Fruit fly (Drosophila melanogaster) whole organism, embryonic: ENCODE results near the gene CG13896.

Experiments
- CG10147 ChIP-seq: fragments of 200-800 bp; sonication (Bioruptor generic); optimal IDR thresholded peaks from 2 replicates; lab custom pipeline; 2019; ENCODE audit warnings: missing biosample characterization, mild to moderate bottlenecking, missing genetic modification characterization, moderate library complexity
- CG10366 ChIP-seq: fragments of 200-800 bp; sonication (Bioruptor generic); IDR thresholded peaks from 2 replicates; pipeline ENCODE4 v1.3.6; 2022; ENCODE audit warnings: missing biosample characterization, missing genetic modification characterization
- CG10431 ChIP-seq: fragments of 200-800 bp; sonication (Bioruptor generic); optimal IDR thresholded peaks from 3 replicates; lab custom pipeline; 2018; ENCODE audit warnings: missing biosample characterization, mild to moderate bottlenecking, missing genetic modification characterization
- CG10654 ChIP-seq: fragments of 200-800 bp; sonication (Bioruptor generic); optimal IDR thresholded peaks from 2 replicates; lab custom pipeline; 2016; ENCODE audit warnings: missing biosample characterization, missing genetic modification characterization
- CG10959 ChIP-seq: fragments of 200-800 bp; sonication (Bioruptor generic); IDR thresholded peaks from 2 replicates; pipeline ENCODE4 v1.3.6; 2022; ENCODE audit warnings: missing biosample characterization, missing genetic modification characterization
- CG12659 ChIP-seq: fragments of 200-800 bp; sonication (Bioruptor generic); optimal IDR thresholded peaks from 3 replicates; lab custom pipeline; 2017; ENCODE audit warnings: mild to moderate bottlenecking, missing biosample characterization, missing genetic modification reagents, missing genetic modification characterization
- CG12744 ChIP-seq: fragments of 200-800 bp; sonication (Bioruptor generic); optimal IDR thresholded peaks from 2 replicates; lab custom pipeline; 2016; ENCODE audit warnings: missing biosample characterization, missing genetic modification characterization
- CG2678 ChIP-seq: fragments of 200-800 bp; sonication (Bioruptor generic); optimal IDR thresholded peaks from 3 replicates; lab custom pipeline; 2019; ENCODE audit warnings: missing biosample characterization, mild to moderate bottlenecking, missing genetic modification characterization, moderate library complexity
- CG31441 ChIP-seq: fragments of 200-800 bp; sonication (Bioruptor generic); IDR thresholded peaks from 2 replicates; pipeline ENCODE4 v1.3.6; 2022; ENCODE audit warnings: missing biosample characterization, missing genetic modification characterization
- CG32772 ChIP-seq: fragments of 200-800 bp; sonication (Bioruptor generic); IDR thresholded peaks from 2 replicates; pipeline ENCODE4 v1.3.6; 2022; ENCODE audit warnings: missing biosample characterization, missing genetic modification characterization
- CG4854 ChIP-seq: fragments of 200-800 bp; sonication (Bioruptor generic); optimal IDR thresholded peaks from 2 replicates; lab custom pipeline; 2016; ENCODE audit warnings: missing biosample characterization, missing genetic modification characterization, inconsistent platforms
- CG7271 ChIP-seq: fragments of 200-800 bp; sonication (Bioruptor generic); optimal IDR thresholded peaks from 2 replicates; lab custom pipeline; 2018; ENCODE audit warnings: missing biosample characterization, mild to moderate bottlenecking, missing genetic modification characterization, moderate library complexity
- CG9437 ChIP-seq: fragments of 200-800 bp; sonication (Bioruptor generic); optimal IDR thresholded peaks from 2 replicates; lab custom pipeline; 2018; ENCODE audit warnings: missing biosample characterization, mild to moderate bottlenecking, missing genetic modification characterization
- CG9797 ChIP-seq: fragments of 200-800 bp; sonication (Bioruptor generic); optimal IDR thresholded peaks from 3 replicates; lab custom pipeline; 2018; ENCODE audit warnings: missing biosample characterization, mild to moderate bottlenecking, missing genetic modification characterization
- D19B ChIP-seq: fragments of 200-800 bp; sonication (Bioruptor generic); optimal IDR thresholded peaks from 2 replicates; lab custom pipeline; 2017; ENCODE audit warnings: missing biosample characterization, mild to moderate bottlenecking, missing genetic modification characterization
- Doc2 ChIP-seq: fragments of 200-800 bp; sonication (Bioruptor generic); IDR thresholded peaks from 2 replicates; pipeline ENCODE4 v1.3.6; 2022; ENCODE audit warnings: missing biosample characterization, missing genetic modification characterization
- Ets65A ChIP-seq: fragments of 200-800 bp; sonication (Bioruptor generic); peaks from one replicate; lab custom pipeline; 2016; ENCODE audit warnings: missing biosample characterization, missing genetic modification characterization
- Gsc ChIP-seq: fragments of 200-800 bp; sonication (Bioruptor generic); IDR thresholded peaks from 2 replicates; pipeline ENCODE4 v1.3.6; 2022; ENCODE audit warnings: missing biosample characterization, missing genetic modification characterization
- HmgD ChIP-seq: fragments of 200-800 bp; sonication (Bioruptor generic); optimal IDR thresholded peaks from 3 replicates; lab custom pipeline; 2016; ENCODE audit warnings: missing biosample characterization, missing genetic modification characterization
- Hr51 ChIP-seq, 2 experiments: fragments of 200-800 bp; sonication (Bioruptor generic); optimal IDR thresholded peaks; 2 replicates in 1 of 2; 3 replicates in 1 of 2; lab custom pipeline; 2016 to 2018; ENCODE audit warnings: missing biosample characterization in 2 of 2, missing genetic modification characterization in 2 of 2, mild to moderate bottlenecking in 1 of 2, moderate library complexity in 1 of 2
- MBD-R2 ChIP-seq: fragments of 200-800 bp; sonication (Bioruptor generic); IDR thresholded peaks from 2 replicates; pipeline ENCODE4 v1.3.6; 2022; ENCODE audit warnings: missing biosample characterization, missing genetic modification characterization
- NFAT ChIP-seq: fragments of 200-800 bp; sonication (Bioruptor generic); IDR thresholded peaks from 2 replicates; pipeline ENCODE4 v1.3.6; 2022; ENCODE audit warnings: missing biosample characterization, missing genetic modification characterization
- Nf-YC ChIP-seq: fragments of 200-800 bp; optimal IDR thresholded peaks from 3 replicates; lab custom pipeline; 2019; ENCODE audit warnings: missing biosample characterization, mild to moderate bottlenecking, missing genetic modification characterization, moderate library complexity
- Rfx ChIP-seq: fragments of 200-800 bp; sonication (Bioruptor generic); IDR thresholded peaks from 2 replicates; pipeline ENCODE4 v1.3.6; 2022; ENCODE audit warnings: missing biosample characterization, missing genetic modification characterization
- Rx ChIP-seq: fragments of 200-800 bp; sonication (Bioruptor generic); IDR thresholded peaks from 2 replicates; pipeline ENCODE4 v1.3.6; 2022; ENCODE audit warnings: missing biosample characterization, missing genetic modification characterization
- Scr ChIP-seq: fragments of 200-800 bp; sonication (Bioruptor generic); IDR thresholded peaks from 2 replicates; pipeline ENCODE4 v1.3.6; 2022; ENCODE audit warnings: missing biosample characterization, missing genetic modification characterization; ENCODE audit not compliant: partially characterized antibody
- Six4 ChIP-seq: fragments of 200-800 bp; sonication (Bioruptor generic); optimal IDR thresholded peaks from 2 replicates; lab custom pipeline; 2016; ENCODE audit warnings: missing biosample characterization, missing genetic modification characterization
- Sox100B ChIP-seq: fragments of 200-800 bp; sonication (Bioruptor generic); optimal IDR thresholded peaks from 3 replicates; lab custom pipeline; 2018; ENCODE audit warnings: missing biosample characterization, mild to moderate bottlenecking, missing genetic modification characterization
- Ssrp ChIP-seq: fragments of 200-800 bp; sonication (Bioruptor generic); optimal IDR thresholded peaks from 2 replicates; lab custom pipeline; 2018; ENCODE audit warnings: missing biosample characterization, mild to moderate bottlenecking, missing genetic modification characterization, moderate library complexity
- cad ChIP-seq: fragments of >200 bp; optimal IDR thresholded peaks from 2 replicates; lab custom pipeline; 2017; ENCODE audit warnings: missing biosample characterization, missing genetic modification characterization
- dati ChIP-seq: fragments of 200-800 bp; sonication (Bioruptor generic); IDR thresholded peaks from 2 replicates; pipeline ENCODE4 v1.3.6; 2022; ENCODE audit warnings: missing biosample characterization, missing genetic modification characterization
- disco-r ChIP-seq: fragments of 200-800 bp; sonication (Bioruptor generic); optimal IDR thresholded peaks from 2 replicates; lab custom pipeline; 2016; ENCODE audit warnings: missing biosample characterization, missing genetic modification characterization
- dmrt11E ChIP-seq: fragments of 200-800 bp; sonication (Bioruptor generic); optimal IDR thresholded peaks from 3 replicates; lab custom pipeline; 2018; ENCODE audit warnings: missing biosample characterization, mild to moderate bottlenecking, missing genetic modification characterization, moderate library complexity
- fru ChIP-seq: fragments of >200 bp; optimal IDR thresholded peaks from 2 replicates; lab custom pipeline; 2017
- gcm ChIP-seq: fragments of 200-800 bp; sonication (Bioruptor generic); optimal IDR thresholded peaks from 2 replicates; lab custom pipeline; 2019; ENCODE audit warnings: missing biosample characterization, mild to moderate bottlenecking, missing genetic modification characterization, moderate library complexity
- her ChIP-seq: fragments of 200-800 bp; sonication (Bioruptor generic); optimal IDR thresholded peaks from 2 replicates; lab custom pipeline; 2016; ENCODE audit warnings: missing biosample characterization, missing genetic modification characterization
- inv ChIP-seq: fragments of 200-800 bp; sonication (Bioruptor generic); IDR thresholded peaks from 2 replicates; pipeline ENCODE4 v1.3.6; 2022; ENCODE audit warnings: missing biosample characterization, missing genetic modification characterization; ENCODE audit not compliant: partially characterized antibody
- jumu ChIP-seq: fragments of 200-800 bp; sonication (Bioruptor generic); optimal IDR thresholded peaks from 3 replicates; lab custom pipeline; 2016; ENCODE audit warnings: missing biosample characterization, missing genetic modification characterization
- lola ChIP-seq, 3 experiments: fragments of >200 bp in 2 of 3; fragments of 200-800 bp in 1 of 3; sonication (Bioruptor generic) in 1 of 3; optimal IDR thresholded peaks; 2 replicates each; lab custom pipeline; 2017 to 2019; ENCODE audit warnings: missing biosample characterization in 3 of 3, missing genetic modification characterization in 3 of 3, mild to moderate bottlenecking in 1 of 3, moderate library complexity in 1 of 3
- luna ChIP-seq: fragments of 200-800 bp; sonication (Bioruptor generic); optimal IDR thresholded peaks from 2 replicates; lab custom pipeline; 2016; ENCODE audit warnings: missing biosample characterization, missing genetic modification characterization
- repo ChIP-seq: fragments of 200-800 bp; sonication (Bioruptor generic); optimal IDR thresholded peaks from 2 replicates; lab custom pipeline; 2016; ENCODE audit warnings: missing biosample characterization, missing genetic modification characterization
- run ChIP-seq: fragments of 200-800 bp; sonication (Bioruptor generic); optimal IDR thresholded peaks from 3 replicates; lab custom pipeline; 2018; ENCODE audit warnings: missing biosample characterization, mild to moderate bottlenecking, missing genetic modification characterization
- salm ChIP-seq: fragments of 200-800 bp; sonication (Bioruptor generic); optimal IDR thresholded peaks from 2 replicates; lab custom pipeline; 2018; ENCODE audit warnings: missing biosample characterization, mild to moderate bottlenecking, missing genetic modification characterization
- schlank ChIP-seq: fragments of 200-800 bp; sonication (Bioruptor generic); optimal IDR thresholded peaks from 2 replicates; lab custom pipeline; 2018; ENCODE audit warnings: missing biosample characterization, mild to moderate bottlenecking, missing genetic modification characterization
- sd ChIP-seq: fragments of 200-800 bp; sonication (Bioruptor generic); optimal IDR thresholded peaks from 3 replicates; lab custom pipeline; 2018; ENCODE audit warnings: missing biosample characterization, mild to moderate bottlenecking, missing genetic modification characterization, moderate library complexity
- slp2 ChIP-seq: fragments of 200-800 bp; sonication (Bioruptor generic); optimal IDR thresholded peaks from 2 replicates; lab custom pipeline; 2016; ENCODE audit warnings: missing biosample characterization, missing genetic modification characterization
- twi ChIP-seq: fragments of 200-800 bp; optimal IDR thresholded peaks from 2 replicates; lab custom pipeline; 2019; ENCODE audit warnings: missing biosample characterization, mild to moderate bottlenecking, missing genetic modification characterization, moderate library complexity
- unpg ChIP-seq: fragments of 200-800 bp; sonication (Bioruptor generic); optimal IDR thresholded peaks from 3 replicates; lab custom pipeline; 2018; ENCODE audit warnings: missing biosample characterization, mild to moderate bottlenecking, missing genetic modification characterization, moderate library complexity
- vnd ChIP-seq: fragments of 200-800 bp; sonication (Bioruptor generic); IDR thresholded peaks from 3 replicates; pipeline ENCODE4 v1.3.6; 2022; ENCODE audit warnings: missing biosample characterization, missing genetic modification characterization; ENCODE audit not compliant: partially characterized antibody

Gene CG13896

DNA sequence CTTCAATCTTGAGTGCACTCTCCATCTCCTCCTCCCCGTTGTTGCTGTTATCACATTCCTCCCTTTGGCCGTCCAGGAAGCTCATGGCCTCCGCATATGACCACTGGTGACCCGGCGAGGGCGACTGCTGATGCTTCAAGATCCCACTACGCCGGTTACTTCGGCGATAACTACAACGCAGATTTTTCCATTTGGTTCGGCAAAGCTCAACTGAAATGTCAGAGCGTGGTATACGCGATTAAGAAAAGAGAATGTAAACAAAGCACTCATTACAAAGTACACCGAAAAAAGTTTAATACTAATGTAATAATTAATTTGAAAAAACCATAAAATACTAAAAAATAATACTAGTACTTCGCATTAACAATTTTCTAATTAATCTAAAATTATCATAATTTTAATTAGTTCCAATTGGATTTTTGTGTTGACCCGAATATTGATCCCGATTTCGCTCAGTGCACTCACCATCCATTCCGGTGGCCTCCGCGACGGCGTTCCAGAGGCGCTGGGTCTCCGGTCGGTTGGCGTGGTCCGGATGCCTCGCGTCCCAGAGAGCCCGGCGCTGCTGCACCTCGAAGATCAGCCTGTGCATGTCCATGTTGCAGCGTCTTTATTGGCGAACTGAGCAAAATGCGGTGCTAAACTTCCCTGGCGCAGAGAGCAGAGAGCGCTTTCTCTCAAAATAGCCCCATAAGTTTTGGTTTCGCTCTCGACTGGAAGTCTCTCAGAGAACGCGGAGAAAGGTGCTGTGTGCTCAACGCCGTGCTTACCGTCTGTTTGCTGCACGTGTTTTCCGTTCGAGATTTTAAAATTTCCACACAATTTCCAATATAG, 27.1 kb upstream of the CG13896 start (continued):
- TF ChIP-seq gcm = peak; percentile 92
- peak; percentile 45 for TF ChIP-seq schlank (tag; lab: Kevin White, UChicago)
- peak; percentile 92 for TF ChIP-seq CG32772 (GFP tag; lab: Robert Waterston, UW)
- peak; percentile 27 for TF ChIP-seq D19B (GFP tag; lab: Kevin White, UChicago)
- peak; percentile 84 for TF ChIP-seq CG10431 (GFP tag; lab: Kevin White, UChicago)
- peak; percentile 94 for TF ChIP-seq dmrt11E (tag; lab: Kevin White, UChicago)
- TF ChIP-seq Scr (GFP tag; lab: Robert Waterston, UW) = no peak
- TF ChIP-seq lola (GFP tag; optimal IDR thresholded peaks at IDR 0.05; lab: Kevin White, UChicago) = peak in 1 of 3 experiments; percentile 95
- TF ChIP-seq Rfx (GFP tag; lab: Robert Waterston, UW) = peak; percentile 84
- peak; percentile 94 for TF ChIP-seq unpg (GFP tag; lab: Kevin White, UChicago)
- TF ChIP-seq Ets65A (GFP tag; lab: Kevin White, UChicago) = peak; percentile 93
- peak; percentile 94 for TF ChIP-seq CG2678
- TF ChIP-seq Sox100B (GFP tag; lab: Kevin White, UChicago) = peak; percentile 93
- TF ChIP-seq fru (lab: Kevin White, UChicago) = no peak
- peak; percentile 17 for TF ChIP-seq CG9797 (GFP tag; lab: Kevin White, UChicago)
- no peak for TF ChIP-seq vnd (GFP tag; lab: Robert Waterston, UW)
- no peak for TF ChIP-seq cad (GFP tag; lab: Kevin White, UChicago)
- TF ChIP-seq sd (tag; lab: Kevin White, UChicago) = peak; percentile 68
- no peak for TF ChIP-seq disco-r (GFP tag; lab: Kevin White, UChicago)
- TF ChIP-seq HmgD (GFP tag; lab: Kevin White, UChicago) = no peak
- TF ChIP-seq CG10654 (GFP tag; lab: Kevin White, UChicago) = peak; percentile 89
- peak; percentile 42 to 92 for TF ChIP-seq Hr51 (GFP tag; optimal IDR thresholded peaks at IDR 0.05; lab: Kevin White, UChicago)
- TF ChIP-seq repo (GFP tag; lab: Kevin White, UChicago) = no peak
- peak; percentile 92 for TF ChIP-seq Ssrp (tag; lab: Kevin White, UChicago)
- peak; percentile 22 for TF ChIP-seq slp2 (GFP tag; lab: Kevin White, UChicago)
- TF ChIP-seq Gsc = peak; percentile 70
- TF ChIP-seq jumu = peak; percentile 35
- peak; percentile 84 for TF ChIP-seq CG10959 (GFP tag; lab: Robert Waterston, UW)
- TF ChIP-seq NFAT (GFP tag; lab: Robert Waterston, UW) = peak; percentile 67
- peak; percentile 72 for TF ChIP-seq CG4854
- peak; percentile 90 for TF ChIP-seq salm (tag; lab: Kevin White, UChicago)
- TF ChIP-seq Six4 (GFP tag; lab: Kevin White, UChicago) = peak; percentile 95
- peak; percentile 59; the same call in 1 of the 2 replicates for TF ChIP-seq dati (GFP tag; lab: Robert Waterston, UW)
- peak; percentile 89 for TF ChIP-seq CG12659
- TF ChIP-seq Rx = peak; percentile 75
- TF ChIP-seq inv (GFP tag; lab: Robert Waterston, UW) = no peak
- peak; percentile 81 for TF ChIP-seq CG9437
- TF ChIP-seq CG31441 = peak; percentile 95
- TF ChIP-seq CG10147 (GFP tag; lab: Kevin White, UChicago) = peak; percentile 91
- TF ChIP-seq MBD-R2 = peak; percentile 73
- peak; percentile 90 for TF ChIP-seq CG10366
- peak; percentile 52; the same call in 1 of the 2 replicates for TF ChIP-seq Doc2 (GFP tag; lab: Robert Waterston, UW)
- peak; percentile 15 for TF ChIP-seq CG12744 (GFP tag; lab: Kevin White, UChicago)
- TF ChIP-seq Nf-YC (tag; lab: Kevin White, UChicago) = peak; percentile 72
- TF ChIP-seq CG7271 (tag; lab: Kevin White, UChicago) = peak; percentile 54
- peak; percentile 86 for TF ChIP-seq twi (tag; lab: Kevin White, UChicago)
- TF ChIP-seq run (tag; lab: Kevin White, UChicago) = peak; percentile 85
- TF ChIP-seq luna (GFP tag; lab: Kevin White, UChicago) = no peak
- TF ChIP-seq her = no peak
